Fruit fly (Drosophila melanogaster): ENCODE measurements around the gene Sh.

DNA sequence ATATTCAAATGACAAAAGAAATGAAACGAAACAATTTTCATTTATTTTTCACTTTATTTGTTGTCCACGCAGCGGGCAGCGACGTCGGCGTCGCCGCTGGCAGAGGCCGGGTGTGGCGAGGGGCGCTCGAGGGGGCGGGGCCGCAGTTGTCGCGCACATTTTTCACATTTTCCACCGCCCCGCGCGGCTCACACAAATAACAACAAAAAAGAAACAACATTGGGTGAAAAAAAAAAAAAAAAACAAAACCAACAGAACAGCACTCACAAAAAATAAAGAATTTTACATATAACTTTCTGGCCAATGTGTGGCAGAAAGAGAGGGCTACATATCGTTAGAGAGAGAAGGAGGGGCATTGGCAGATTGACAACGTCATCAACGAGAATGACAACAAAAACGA is 48.4 kb downstream of the Sh start:
- TF ChIP-seq CG33017 (tag; optimal IDR thresholded peaks at IDR 0.05) (no peak), cnc (optimal IDR thresholded peaks at IDR 0.05) (no peak), CG12768 (GFP tag; optimal IDR thresholded peaks at IDR 0.05) (no peak), Mnt (GFP tag; optimal IDR thresholded peaks at IDR 0.05) (no peak), CG5204 (GFP tag; optimal IDR thresholded peaks at IDR 0.05) (no peak), Hr96 (GFP tag; optimal IDR thresholded peaks at IDR 0.05) (no peak), toe (GFP tag; optimal IDR thresholded peaks at IDR 0.05) (no peak), kay (GFP tag; ENCODE audit: borderline replicate concordance) (no peak), CG7101 (tag; optimal IDR thresholded peaks at IDR 0.05) (no peak), CG7045 (GFP tag; optimal IDR thresholded peaks at IDR 0.05) (no peak), CG14711 (tag; optimal IDR thresholded peaks at IDR 0.05) (no peak)
